Fruit fly (Drosophila melanogaster): ENCODE measurements around the gene CG10584.

Gene CG10584

dm6 chr3L:21057568-21057940, 26.4 kb upstream of the CG10584 start:
- TF ChIP-seq pan (optimal IDR thresholded peaks at IDR 0.05) (no peak), Dll (optimal IDR thresholded peaks at IDR 0.05) (peak; percentile 66), EcR (GFP tag; optimal IDR thresholded peaks at IDR 0.05) (no peak)

- TF ChIP-seq psq (optimal IDR thresholded peaks at IDR 0.05): no peak
- TF ChIP-seq EcR (GFP tag; optimal IDR thresholded peaks at IDR 0.05): no peak
- no peak for TF ChIP-seq CG8478 (optimal IDR thresholded peaks at IDR 0.05)
- TF ChIP-seq Dll (optimal IDR thresholded peaks at IDR 0.05): no peak
- peak; percentile 82 for TF ChIP-seq pan (optimal IDR thresholded peaks at IDR 0.05)
These were observed 25.8 kb upstream of the CG10584 start for dm6 chr3L:21056792-21057567.

- TF ChIP-seq EcR (GFP tag; optimal IDR thresholded peaks at IDR 0.05) (no peak), CG8478 (optimal IDR thresholded peaks at IDR 0.05) (no peak), Dll (optimal IDR thresholded peaks at IDR 0.05) (no peak), pan (optimal IDR thresholded peaks at IDR 0.05) (no peak), psq (optimal IDR thresholded peaks at IDR 0.05) (no peak), usp (GFP tag; optimal IDR thresholded peaks at IDR 0.05) (no peak)
These were observed 25.1 kb upstream of the CG10584 start for dm6 chr3L:21056290-21056689.

dm6 chr3L:21055839-21056238, 24.7 kb upstream of the CG10584 start:
- no peak for TF ChIP-seq pan (optimal IDR thresholded peaks at IDR 0.05)
- TF ChIP-seq EcR (GFP tag; optimal IDR thresholded peaks at IDR 0.05): no peak
- TF ChIP-seq psq (optimal IDR thresholded peaks at IDR 0.05): no peak
- TF ChIP-seq CG8478 (optimal IDR thresholded peaks at IDR 0.05): no peak
- TF ChIP-seq Dll (optimal IDR thresholded peaks at IDR 0.05): no peak
- no peak for TF ChIP-seq usp (GFP tag; optimal IDR thresholded peaks at IDR 0.05)

dm6 chr3L:21054894-21055270, 23.7 kb upstream of the CG10584 start:
- TF ChIP-seq pan (optimal IDR thresholded peaks at IDR 0.05) (no peak), Dll (optimal IDR thresholded peaks at IDR 0.05) (no peak), EcR (GFP tag; optimal IDR thresholded peaks at IDR 0.05) (no peak)

dm6 chr3L:21054188-21054893, 23.2 kb upstream of the CG10584 start:
- TF ChIP-seq psq (optimal IDR thresholded peaks at IDR 0.05) (no peak), pan (optimal IDR thresholded peaks at IDR 0.05) (no peak), usp (GFP tag; optimal IDR thresholded peaks at IDR 0.05) (no peak), Dll (optimal IDR thresholded peaks at IDR 0.05) (no peak)

- no peak for TF ChIP-seq Dll (optimal IDR thresholded peaks at IDR 0.05)
- no peak for TF ChIP-seq psq (optimal IDR thresholded peaks at IDR 0.05)
- no peak for TF ChIP-seq usp (GFP tag; optimal IDR thresholded peaks at IDR 0.05)
- TF ChIP-seq EcR (GFP tag; optimal IDR thresholded peaks at IDR 0.05): no peak
- no peak for TF ChIP-seq CG8478 (optimal IDR thresholded peaks at IDR 0.05)
- TF ChIP-seq pan (optimal IDR thresholded peaks at IDR 0.05): no peak
These were observed 22.6 kb upstream of the CG10584 start for dm6 chr3L:21053763-21054162.

dm6 chr3L:21052191-21052951, 21.2 kb upstream of the CG10584 start:
- TF ChIP-seq EcR (GFP tag; optimal IDR thresholded peaks at IDR 0.05) (no peak), CG8478 (optimal IDR thresholded peaks at IDR 0.05) (no peak), pan (optimal IDR thresholded peaks at IDR 0.05) (no peak), Dll (optimal IDR thresholded peaks at IDR 0.05) (no peak), psq (optimal IDR thresholded peaks at IDR 0.05) (no peak), usp (GFP tag; optimal IDR thresholded peaks at IDR 0.05) (no peak)

- TF ChIP-seq EcR (GFP tag; optimal IDR thresholded peaks at IDR 0.05) (no peak), pan (optimal IDR thresholded peaks at IDR 0.05) (no peak), CG8478 (optimal IDR thresholded peaks at IDR 0.05) (no peak), Dll (optimal IDR thresholded peaks at IDR 0.05) (no peak), psq (optimal IDR thresholded peaks at IDR 0.05) (no peak), usp (GFP tag; optimal IDR thresholded peaks at IDR 0.05) (no peak)
These were observed 19.0 kb upstream of the CG10584 start for dm6 chr3L:21050068-21050736.

dm6 chr3L:21049417-21049914, 18.3 kb upstream of the CG10584 start:
- TF ChIP-seq usp (GFP tag; optimal IDR thresholded peaks at IDR 0.05): no peak

- TF ChIP-seq Dll (optimal IDR thresholded peaks at IDR 0.05) (no peak), psq (optimal IDR thresholded peaks at IDR 0.05) (no peak)
These were observed 16.8 kb upstream of the CG10584 start for dm6 chr3L:21047734-21048657.
